Worm (Caenorhabditis elegans): ENCODE results near the gene C14A6.3.

C14A6.3 gene

ce11 chrV:18179663-18180062, 33.5 kb downstream of the C14A6.3 start, which contains the start of gene C31G12.1:
TSS of gene C31G12.1 (plus strand) at chrV:18179963.
- no peak for TF ChIP-seq ama-1 (optimal IDR thresholded peaks at IDR 0.05)
- no peak for TF ChIP-seq lin-13 (GFP tag; optimal IDR thresholded peaks at IDR 0.05)

ce11 chrV:18184910-18185309, 38.7 kb downstream of the C14A6.3 start, which contains the start of gene C31G12.3:
TSS of gene C31G12.3 (plus strand) at chrV:18185210.
- no peak for TF ChIP-seq nhr-25 (tag; optimal IDR thresholded peaks at IDR 0.05; ENCODE audit: borderline replicate concordance, insufficient read depth)
- no peak for TF ChIP-seq zag-1 (tag; optimal IDR thresholded peaks at IDR 0.05)
- TF ChIP-seq Y105C5A.15 (GFP tag; IDR thresholded peaks at IDR 0.05): no peak
- no peak for TF ChIP-seq lsy-2 (tag; optimal IDR thresholded peaks at IDR 0.05)
- no peak for TF ChIP-seq Y75B8A.6 (GFP tag; IDR thresholded peaks at IDR 0.05)
- TF ChIP-seq Y5F2A.4 (GFP tag; optimal IDR thresholded peaks at IDR 0.05): no peak
- TF ChIP-seq nhr-48 (tag; optimal IDR thresholded peaks at IDR 0.05): no peak
- TF ChIP-seq ztf-7 (tag; optimal IDR thresholded peaks at IDR 0.05): no peak
- TF ChIP-seq daf-19 (GFP tag; conservative IDR thresholded peaks at IDR 0.05): no peak
- no peak for TF ChIP-seq attf-4 (tag; optimal IDR thresholded peaks at IDR 0.05)
- TF ChIP-seq mdl-1 (tag; optimal IDR thresholded peaks at IDR 0.05): no peak
- TF ChIP-seq lin-29 (GFP tag; IDR thresholded peaks at IDR 0.05): no peak
- no peak for TF ChIP-seq nhr-41 (GFP tag; IDR thresholded peaks at IDR 0.05)
- no peak for TF ChIP-seq ceh-32 (tag; optimal IDR thresholded peaks at IDR 0.05; ENCODE audit: poor library complexity)
- no peak for TF ChIP-seq ctbp-1 (GFP tag; IDR thresholded peaks at IDR 0.05)

ce11 chrV:18188328-18188727, 42.2 kb downstream of the C14A6.3 start, which contains the start of gene clec-245:
TSS of gene clec-245 (minus strand) at chrV:18188428.
- peak; percentile 84 for TF ChIP-seq aha-1 (tag)
- TF ChIP-seq daf-16 (GFP tag; optimal IDR thresholded peaks at IDR 0.05): no peak
- TF ChIP-seq daf-16 (tag; optimal IDR thresholded peaks at IDR 0.05): no peak

ce11 chrV:18189181-18189580, 43.0 kb downstream of the C14A6.3 start, which contains the start of gene clec-246:
TSS of gene clec-246 (plus strand) at chrV:18189481.
- TF ChIP-seq lin-15B (tag; optimal IDR thresholded peaks at IDR 0.05) (no peak), nhr-48 (tag; optimal IDR thresholded peaks at IDR 0.05) (no peak), zag-1 (tag; optimal IDR thresholded peaks at IDR 0.05) (no peak), daf-8 (GFP tag; IDR thresholded peaks at IDR 0.05) (no peak), ztf-11 (tag; optimal IDR thresholded peaks at IDR 0.05) (no peak), pha-4 (GFP tag; IDR thresholded peaks at IDR 0.05) (no peak), pha-4 (tag; optimal IDR thresholded peaks at IDR 0.05) (no peak), ZK337.2 (GFP tag; IDR thresholded peaks at IDR 0.05) (no peak), ztf-7 (tag; optimal IDR thresholded peaks at IDR 0.05) (no peak), ZK546.5 (tag; optimal IDR thresholded peaks at IDR 0.05) (no peak), dmd-9 (GFP tag; IDR thresholded peaks at IDR 0.05) (no peak)

- TF ChIP-seq pqm-1 (tag; optimal IDR thresholded peaks at IDR 0.05) (peak; percentile 35), nhr-28 (tag; optimal IDR thresholded peaks at IDR 0.05) (peak; percentile 38), Y5F2A.4 (GFP tag; optimal IDR thresholded peaks at IDR 0.05) (no peak)
Measured at ce11 chrV:18191128-18191527, 45.0 kb downstream of the C14A6.3 start, which contains the start of gene clec-42. TSS of gene clec-42 (plus strand) at chrV:18191412.

- TF ChIP-seq ceh-82 (tag; optimal IDR thresholded peaks at IDR 0.05) (no peak), ceh-62 (tag; optimal IDR thresholded peaks at IDR 0.05) (no peak), hif-1 (tag; optimal IDR thresholded peaks at IDR 0.05) (no peak), dmd-9 (GFP tag; IDR thresholded peaks at IDR 0.05) (no peak), T26A8.4 (GFP tag; IDR thresholded peaks at IDR 0.05) (no peak), jun-1 (tag; optimal IDR thresholded peaks at IDR 0.05) (no peak)
Measured at ce11 chrV:18195006-18195405, 48.8 kb downstream of the C14A6.3 start, which contains the start of gene F16H6.3. TSS of gene F16H6.3 (plus strand) at chrV:18195306.
